Worm (Caenorhabditis elegans) whole organism, L1 larva: ENCODE measurements around the gene ZC84.7.
A peak's percentile ranks its signal among the peaks of the same experiment; 100 is the strongest.

Source experiments
- C04F5.9 ChIP-seq: sonication (generic microtip); optimal IDR thresholded peaks from 2 replicates; lab custom pipeline; 2016; ENCODE audit warnings: missing genetic modification characterization, missing compliant biosample characterization
- C16A3.4 ChIP-seq: fragments of 150-350 bp; optimal IDR thresholded peaks from 2 replicates; lab custom pipeline; 2014; ENCODE audit warnings: missing biosample characterization, missing genetic modification characterization
- Y116A8C.19 ChIP-seq: sonication (generic microtip); optimal IDR thresholded peaks from 2 replicates; lab custom pipeline; 2016; ENCODE audit warnings: missing compliant biosample characterization, missing genetic modification characterization, borderline replicate concordance
- blmp-1 ChIP-seq: fragments of 150-350 bp; optimal IDR thresholded peaks from 2 replicates; lab custom pipeline; 2014; ENCODE audit warnings: missing biosample characterization, missing genetic modification characterization
- ceh-8 ChIP-seq: fragments of 200-800 bp; sonication (Bioruptor generic); optimal IDR thresholded peaks from 2 replicates; lab custom pipeline; 2018; ENCODE audit warnings: mild to moderate bottlenecking, missing genetic modification characterization, moderate library complexity, missing compliant biosample characterization
- ceh-82 ChIP-seq, 3 experiments: fragments of 150-350 bp in 1 of 3; sonication (generic microtip) in 2 of 3; optimal IDR thresholded peaks; 2 replicates each; lab custom pipeline; 2014 to 2017; ENCODE audit warnings: missing biosample characterization in 3 of 3, missing genetic modification characterization in 3 of 3
- dpl-1 ChIP-seq, 3 experiments: fragments of 150-350 bp in 2 of 3; sonication (generic microtip) in 1 of 3; optimal IDR thresholded peaks; 2 replicates each; lab custom pipeline; 2014 to 2017; ENCODE audit warnings: missing biosample characterization in 3 of 3, missing genetic modification characterization in 3 of 3, missing genetic modification reagents in 3 of 3
- dsc-1 ChIP-seq: sonication (generic microtip); optimal IDR thresholded peaks from 2 replicates; lab custom pipeline; 2016; ENCODE audit warnings: mild to moderate bottlenecking, missing genetic modification characterization, missing compliant biosample characterization
- efl-1 ChIP-seq, 4 experiments: fragments of 150-350 bp; optimal IDR thresholded peaks in 3 of 4; peaks in 1 of 4; 1 replicate in 1 of 4; 2 replicates in 3 of 4; lab custom pipeline; 2014; ENCODE audit warnings: missing biosample characterization in 2 of 4, missing genetic modification characterization in 2 of 4, missing genetic modification reagents in 2 of 4
- efl-3 ChIP-seq: fragments of 200-800 bp; sonication (Bioruptor generic); optimal IDR thresholded peaks from 2 replicates; lab custom pipeline; 2018; ENCODE audit warnings: mild to moderate bottlenecking, missing genetic modification characterization, missing compliant biosample characterization
- ets-5 ChIP-seq: fragments of 200-800 bp; sonication (Bioruptor generic); IDR thresholded peaks from 2 replicates; pipeline ENCODE4 v1.3.6; 2022; ENCODE audit warnings: missing genetic modification characterization, missing compliant biosample characterization
- fkh-10 ChIP-seq: sonication (generic microtip); optimal IDR thresholded peaks from 2 replicates; lab custom pipeline; 2017; ENCODE audit warnings: missing biosample characterization, missing genetic modification reagents, missing genetic modification characterization
- fkh-4 ChIP-seq: sonication (generic microtip); optimal IDR thresholded peaks from 2 replicates; lab custom pipeline; 2016; ENCODE audit warnings: missing compliant biosample characterization, missing genetic modification characterization, borderline replicate concordance
- fkh-8 ChIP-seq: sonication (generic microtip); optimal IDR thresholded peaks from 2 replicates; lab custom pipeline; 2016; ENCODE audit warnings: mild to moderate bottlenecking, missing genetic modification characterization, missing compliant biosample characterization
- grh-1 ChIP-seq: fragments of 200-800 bp; sonication (Bioruptor generic); IDR thresholded peaks from 2 replicates; pipeline ENCODE4 v1.3.6; 2022; ENCODE audit warnings: missing genetic modification reagents, missing genetic modification characterization, missing compliant biosample characterization
- hlh-4 ChIP-seq: sonication (generic microtip); optimal IDR thresholded peaks from 2 replicates; lab custom pipeline; 2016; ENCODE audit warnings: mild to moderate bottlenecking, missing genetic modification characterization, missing compliant biosample characterization
- irx-1 ChIP-seq: sonication (generic microtip); optimal IDR thresholded peaks from 2 replicates; lab custom pipeline; 2016; ENCODE audit warnings: missing genetic modification characterization, missing compliant biosample characterization
- jun-1 ChIP-seq: fragments of 150-350 bp; optimal IDR thresholded peaks from 2 replicates; lab custom pipeline; 2014; ENCODE audit warnings: missing biosample characterization, missing genetic modification reagents, missing genetic modification characterization
- lin-14 ChIP-seq: fragments of 200-800 bp; sonication (Bioruptor generic); optimal IDR thresholded peaks from 2 replicates; lab custom pipeline; 2018; ENCODE audit warnings: mild to moderate bottlenecking, missing genetic modification characterization, moderate library complexity, missing compliant biosample characterization
- lin-15B ChIP-seq: fragments of 150-350 bp; sonication (generic microtip); optimal IDR thresholded peaks from 3 replicates; lab custom pipeline; 2014; ENCODE audit warnings: missing biosample characterization, missing genetic modification characterization
- lin-35 ChIP-seq, 2 experiments: fragments of 150-350 bp; optimal IDR thresholded peaks; 2 replicates each; lab custom pipeline; 2014; ENCODE audit warnings: missing biosample characterization in 2 of 2, missing genetic modification characterization in 2 of 2, missing genetic modification reagents in 2 of 2
- lsy-2 ChIP-seq, 2 experiments: fragments of 150-350 bp; optimal IDR thresholded peaks; 2 replicates each; lab custom pipeline; 2014; ENCODE audit warnings: missing biosample characterization in 2 of 2, missing genetic modification characterization in 2 of 2
- mdl-1 ChIP-seq, 2 experiments: fragments of 150-350 bp; optimal IDR thresholded peaks; 2 replicates each; lab custom pipeline; 2014 to 2017; ENCODE audit warnings: missing biosample characterization in 2 of 2, missing genetic modification characterization in 2 of 2, inconsistent platforms in 1 of 2
- mep-1 ChIP-seq: fragments of 150-350 bp; optimal IDR thresholded peaks from 2 replicates; lab custom pipeline; 2014; ENCODE audit warnings: missing biosample characterization, missing genetic modification characterization
- nhr-11 ChIP-seq: fragments of 150-350 bp; optimal IDR thresholded peaks from 2 replicates; lab custom pipeline; 2014; ENCODE audit warnings: missing biosample characterization, missing genetic modification characterization
- nhr-20 ChIP-seq: sonication (generic microtip); optimal IDR thresholded peaks from 2 replicates; lab custom pipeline; 2016; ENCODE audit warnings: mild to moderate bottlenecking, missing genetic modification characterization, missing compliant biosample characterization
- nhr-237 ChIP-seq: fragments of 150-350 bp; optimal IDR thresholded peaks from 2 replicates; lab custom pipeline; 2014; ENCODE audit warnings: missing biosample characterization, missing genetic modification characterization
- nhr-28 ChIP-seq: fragments of 150-350 bp; optimal IDR thresholded peaks from 2 replicates; lab custom pipeline; 2014; ENCODE audit warnings: missing biosample characterization, missing genetic modification characterization
- nhr-47 ChIP-seq: sonication (generic microtip); optimal IDR thresholded peaks from 2 replicates; lab custom pipeline; 2016; ENCODE audit warnings: mild to moderate bottlenecking, missing genetic modification characterization, moderate library complexity, missing compliant biosample characterization
- nhr-71 ChIP-seq: sonication (generic microtip); optimal IDR thresholded peaks from 2 replicates; lab custom pipeline; 2016; ENCODE audit warnings: mild to moderate bottlenecking, missing genetic modification characterization, moderate library complexity, missing compliant biosample characterization
- nhr-84 ChIP-seq: sonication (generic microtip); optimal IDR thresholded peaks from 2 replicates; lab custom pipeline; 2017; ENCODE audit warnings: missing biosample characterization, missing genetic modification characterization
- nhr-85 ChIP-seq: sonication (generic microtip); peaks from one replicate; lab custom pipeline; 2016; ENCODE audit warnings: missing genetic modification characterization, inconsistent platforms, missing compliant biosample characterization
- pag-3 ChIP-seq: sonication (generic microtip); optimal IDR thresholded peaks from 2 replicates; lab custom pipeline; 2017; ENCODE audit warnings: missing genetic modification characterization, mild to moderate bottlenecking, missing compliant biosample characterization, antibody characterized with exemption, borderline replicate concordance; ENCODE audit not compliant: insufficient read depth
- pax-3 ChIP-seq: fragments of 200-800 bp; sonication (Bioruptor generic); optimal IDR thresholded peaks from 2 replicates; lab custom pipeline; 2018; ENCODE audit warnings: mild to moderate bottlenecking, missing genetic modification characterization, moderate library complexity, missing compliant biosample characterization
- rnt-1 ChIP-seq: sonication (generic microtip); optimal IDR thresholded peaks from 2 replicates; lab custom pipeline; 2016; ENCODE audit warnings: mild to moderate bottlenecking, missing genetic modification characterization, moderate library complexity, missing compliant biosample characterization
- skn-1 ChIP-seq: fragments of 150-350 bp; optimal IDR thresholded peaks from 2 replicates; lab custom pipeline; 2014; ENCODE audit warnings: missing biosample characterization, missing genetic modification characterization
- snu-23 ChIP-seq: sonication (generic microtip); optimal IDR thresholded peaks from 2 replicates; lab custom pipeline; 2016; ENCODE audit warnings: missing genetic modification characterization, missing compliant biosample characterization
- swsn-7 ChIP-seq: sonication (generic microtip); optimal IDR thresholded peaks from 2 replicates; lab custom pipeline; 2016; ENCODE audit warnings: missing genetic modification characterization, missing compliant biosample characterization
- tbx-2 ChIP-seq: sonication (generic microtip); optimal IDR thresholded peaks from 2 replicates; lab custom pipeline; 2016; ENCODE audit warnings: missing genetic modification characterization, missing compliant biosample characterization
- unc-130 ChIP-seq: fragments of 150-350 bp; optimal IDR thresholded peaks from 2 replicates; lab custom pipeline; 2017; ENCODE audit warnings: missing biosample characterization, missing genetic modification characterization, inconsistent platforms
- xbp-1 ChIP-seq: sonication (generic microtip); optimal IDR thresholded peaks from 2 replicates; lab custom pipeline; 2016; ENCODE audit warnings: missing genetic modification characterization, missing compliant biosample characterization
- zip-4 ChIP-seq: fragments of 200-800 bp; sonication (Bioruptor generic); optimal IDR thresholded peaks from 2 replicates; lab custom pipeline; 2018; ENCODE audit warnings: mild to moderate bottlenecking, missing genetic modification characterization, moderate library complexity, missing compliant biosample characterization

ZC84.7 gene

DNA sequence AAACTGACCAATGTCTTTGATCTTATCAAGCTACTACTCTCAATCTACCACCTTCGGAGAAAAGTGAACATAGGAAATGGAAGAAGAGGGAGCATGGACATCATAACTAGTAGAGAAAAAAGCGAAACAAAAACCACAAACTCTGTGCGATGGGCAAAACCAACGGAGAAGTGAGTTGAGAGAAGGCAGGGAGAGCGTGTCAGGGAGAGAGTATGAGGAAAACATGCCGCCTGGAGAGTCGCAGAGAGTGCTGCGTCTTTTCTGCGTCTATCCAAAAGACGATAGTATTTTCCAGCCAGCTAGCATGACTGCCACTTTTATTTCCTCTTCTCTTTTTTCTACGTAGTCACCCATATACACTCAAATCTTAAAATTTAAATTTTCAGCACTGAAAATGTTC is 54.2 kb downstream of the ZC84.7 start, which contains the start of gene saeg-2:
saeg-2 (plus strand) TSS at position 381 of the 400 bp plus-strand sequence.
- TF ChIP-seq grh-1 (GFP tag; lab: Robert Waterston, UW), result no peak
- TF ChIP-seq nhr-47 (tag; lab: Kevin White, UChicago), result peak; percentile 5
- peak; percentile 39 for TF ChIP-seq nhr-85 (tag; lab: Kevin White, UChicago)
- TF ChIP-seq unc-130 (tag; lab: Kevin White, UChicago), result no peak
- TF ChIP-seq fkh-8 (tag; lab: Kevin White, UChicago), result peak; percentile 35
- TF ChIP-seq nhr-28 (tag; lab: Kevin White, UChicago), result no peak
- TF ChIP-seq fkh-10 (GFP tag; lab: Kevin White, UChicago), result no peak
- peak; percentile 12 for TF ChIP-seq rnt-1 (tag; lab: Kevin White, UChicago)
- TF ChIP-seq fkh-4 (tag; lab: Kevin White, UChicago), result no peak
- TF ChIP-seq pag-3 (tag; lab: Kevin White, UChicago), result no peak
- TF ChIP-seq swsn-7 (tag; lab: Kevin White, UChicago), result peak; percentile 38
- peak; percentile 41 for TF ChIP-seq nhr-71 (tag; lab: Kevin White, UChicago)
- no peak for TF ChIP-seq nhr-84 (tag; lab: Kevin White, UChicago)
- TF ChIP-seq nhr-20, result peak; percentile 7
- TF ChIP-seq tbx-2 (tag; lab: Kevin White, UChicago), result peak; percentile 14
- TF ChIP-seq nhr-11, result no peak
- peak in 1 of 3 experiments; percentile 27 for TF ChIP-seq ceh-82 (tag; optimal IDR thresholded peaks at IDR 0.05; lab: Kevin White, UChicago)
- TF ChIP-seq jun-1 (tag; lab: Kevin White, UChicago), result peak; percentile 18
- TF ChIP-seq dsc-1 (tag; lab: Kevin White, UChicago), result no peak
- TF ChIP-seq efl-1 (optimal IDR thresholded peaks at IDR 0.05; lab: Kevin White, UChicago), result peak; percentile 40 to 54
- TF ChIP-seq efl-1 (GFP tag; optimal IDR thresholded peaks at IDR 0.05 in 1 of 2; lab: Kevin White, UChicago), result peak in 1 of 2 experiments; percentile 20
- no peak for TF ChIP-seq ceh-8 (GFP tag; lab: Kevin White, UChicago)
- peak in 1 of 3 experiments; percentile 26 for TF ChIP-seq dpl-1 (GFP tag; optimal IDR thresholded peaks at IDR 0.05; lab: Kevin White, UChicago)
- TF ChIP-seq C04F5.9, result no peak
- no peak for TF ChIP-seq mep-1 (tag; lab: Kevin White, UChicago)
- peak; percentile 47 for TF ChIP-seq blmp-1 (tag; lab: Kevin White, UChicago)
- TF ChIP-seq lin-14 (GFP tag; lab: Kevin White, UChicago), result peak; percentile 76
- TF ChIP-seq zip-4 (GFP tag; lab: Kevin White, UChicago), result no peak
- TF ChIP-seq lin-15B (tag; lab: Kevin White, UChicago), result peak; percentile 9
- peak; percentile 5 for TF ChIP-seq skn-1 (tag; lab: Kevin White, UChicago)
- no peak for TF ChIP-seq nhr-237 (tag; lab: Kevin White, UChicago)
- peak; percentile 35 to 64 for TF ChIP-seq lsy-2 (tag; optimal IDR thresholded peaks at IDR 0.05; lab: Kevin White, UChicago)
- TF ChIP-seq hlh-4 (tag; lab: Kevin White, UChicago), result no peak
- TF ChIP-seq irx-1 (tag; lab: Kevin White, UChicago), result no peak
- peak; percentile 31 for TF ChIP-seq C16A3.4 (tag; lab: Kevin White, UChicago)
- no peak for TF ChIP-seq pax-3 (tag; lab: Kevin White, UChicago)
- peak; percentile 3 for TF ChIP-seq xbp-1 (tag; lab: Kevin White, UChicago)
- TF ChIP-seq lin-35 (GFP tag; optimal IDR thresholded peaks at IDR 0.05; lab: Kevin White, UChicago), result peak; percentile 44 to 57
- no peak for TF ChIP-seq ets-5
- TF ChIP-seq snu-23, result peak; percentile 62
- TF ChIP-seq Y116A8C.19 (tag; lab: Kevin White, UChicago), result no peak
- TF ChIP-seq efl-3 (GFP tag; lab: Kevin White, UChicago), result no peak
- peak in 1 of 2 experiments; percentile 27 for TF ChIP-seq mdl-1 (tag; optimal IDR thresholded peaks at IDR 0.05; lab: Kevin White, UChicago)
